Worm (Caenorhabditis elegans) whole organism, dauer: ENCODE data around the gene Y2H9A.4.

ENCODE experiments used
- unc-62 ChIP-seq: sonication (generic microtip); optimal IDR thresholded peaks from 2 replicates; lab custom pipeline; 2017; ENCODE audit warnings: missing biosample characterization, missing genetic modification reagents, missing genetic modification characterization

Gene Y2H9A.4

DNA sequence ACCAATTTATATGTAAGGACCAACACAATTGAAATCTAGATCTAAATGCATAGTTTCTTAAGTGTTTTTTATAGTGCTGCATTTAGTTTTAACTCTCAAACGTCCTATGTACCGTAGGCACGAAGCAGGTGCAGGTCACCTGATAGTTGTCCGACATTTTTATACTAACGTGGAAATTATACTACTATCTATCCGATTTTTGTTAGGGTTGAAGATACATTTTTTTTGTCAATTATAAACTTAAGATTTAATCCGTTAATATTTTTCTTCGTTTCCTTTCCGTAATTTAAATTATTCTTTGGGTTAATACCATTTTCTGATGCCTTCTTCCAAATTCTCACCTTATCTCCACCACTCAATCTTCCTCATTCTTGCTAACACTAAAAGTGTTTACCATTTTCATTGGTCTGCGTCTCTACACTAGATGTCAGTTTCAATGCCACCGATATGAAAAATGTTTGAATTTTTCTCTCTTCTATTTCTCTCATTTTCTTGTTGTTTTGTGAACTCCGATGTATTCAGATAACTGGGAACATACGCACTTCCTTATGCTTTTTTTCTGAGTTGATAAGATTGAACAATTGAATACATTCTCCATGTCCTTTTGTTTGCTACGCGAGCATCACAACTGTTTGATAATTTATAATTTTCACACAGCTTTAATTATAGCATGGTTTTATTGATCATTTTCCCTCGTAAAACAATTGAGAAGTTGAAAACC, at the start of gene Y2H9A.4:
Gene Y2H9A.4, plus strand, starts transcription at position 671 of the 721 bp plus-strand sequence.
- no peak for TF ChIP-seq unc-62

DNA sequence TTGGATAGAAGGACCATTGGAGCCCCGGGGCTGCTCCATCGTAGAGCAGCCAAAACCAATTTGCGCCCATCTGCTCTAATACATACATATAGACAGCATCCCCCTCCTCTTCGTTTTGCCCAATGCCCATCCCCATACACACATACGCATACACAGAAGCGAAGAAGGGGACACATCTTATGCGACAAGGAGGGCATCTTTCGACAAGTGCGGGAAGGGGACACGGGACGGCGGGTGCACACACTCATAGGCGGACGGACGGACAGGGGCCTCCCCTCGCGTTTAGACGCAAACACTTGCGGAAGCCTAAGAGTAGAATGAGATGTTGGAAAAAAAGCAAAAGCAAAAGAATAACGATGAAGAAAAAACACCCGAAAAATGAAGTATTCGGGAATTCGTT, 49.3 kb upstream of the Y2H9A.4 start:
- TF ChIP-seq unc-62 = no peak

DNA sequence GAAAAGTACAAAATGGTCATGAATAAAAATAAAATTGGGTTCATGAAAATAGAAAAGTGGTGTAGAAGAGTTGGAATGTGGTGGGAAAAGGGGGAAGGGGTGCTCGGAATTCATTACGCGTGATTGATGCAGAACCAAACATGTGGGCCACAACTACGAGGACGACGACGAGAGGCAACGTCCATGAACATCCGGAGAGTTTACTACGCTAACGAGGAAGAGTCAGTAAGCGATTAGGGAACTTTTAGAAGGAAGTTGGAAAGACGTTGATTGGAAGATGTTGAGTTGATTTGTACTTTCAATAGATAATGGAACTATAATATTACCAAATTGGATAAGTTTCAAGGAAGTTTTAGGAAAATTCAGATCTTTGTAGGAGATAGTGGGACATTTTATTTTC, 44.0 kb upstream of the Y2H9A.4 start:
- no peak for TF ChIP-seq unc-62

DNA sequence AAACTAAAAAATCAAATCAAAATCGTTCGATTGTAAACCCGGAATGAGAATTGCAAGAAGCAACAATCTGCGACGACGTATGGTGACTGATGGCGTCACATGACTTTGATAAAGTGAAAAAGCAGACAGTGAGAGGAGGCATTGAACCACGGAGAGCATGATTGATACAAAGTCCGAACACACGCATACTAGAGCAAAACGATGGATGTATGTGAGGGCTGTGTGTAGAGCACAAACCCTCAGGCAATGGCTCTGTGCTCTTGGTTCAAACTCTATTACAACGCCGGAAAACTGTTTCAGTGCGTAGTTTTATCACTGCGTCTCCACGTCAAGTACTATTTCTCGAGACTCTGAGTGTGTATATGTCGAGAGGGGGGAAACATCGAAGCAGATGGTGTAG, 43.2 kb upstream of the Y2H9A.4 start:
- no peak for TF ChIP-seq unc-62

DNA sequence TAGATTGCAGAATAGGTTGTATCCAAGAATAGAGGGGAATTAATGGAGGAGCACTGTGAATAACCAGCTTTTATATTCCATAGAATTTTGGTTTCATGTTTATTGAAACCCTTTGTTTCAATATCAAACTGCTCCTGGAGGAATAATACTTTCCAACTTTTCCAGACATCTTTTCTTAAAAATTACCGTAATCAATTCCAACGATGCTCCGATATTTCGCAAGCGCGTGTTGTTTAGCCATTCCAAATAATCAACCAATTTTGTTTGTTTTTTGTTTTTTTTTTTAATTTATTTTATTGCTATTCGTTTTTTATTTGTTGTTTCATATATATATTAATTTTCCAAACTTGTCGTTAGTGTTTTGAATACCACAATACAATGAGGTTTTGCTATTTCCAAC, 39.7 kb upstream of the Y2H9A.4 start, which contains the start of gene cutl-1:
Gene cutl-1, minus strand, starts transcription at position 83 of the 400 bp plus-strand sequence.
- TF ChIP-seq unc-62 = no peak

DNA sequence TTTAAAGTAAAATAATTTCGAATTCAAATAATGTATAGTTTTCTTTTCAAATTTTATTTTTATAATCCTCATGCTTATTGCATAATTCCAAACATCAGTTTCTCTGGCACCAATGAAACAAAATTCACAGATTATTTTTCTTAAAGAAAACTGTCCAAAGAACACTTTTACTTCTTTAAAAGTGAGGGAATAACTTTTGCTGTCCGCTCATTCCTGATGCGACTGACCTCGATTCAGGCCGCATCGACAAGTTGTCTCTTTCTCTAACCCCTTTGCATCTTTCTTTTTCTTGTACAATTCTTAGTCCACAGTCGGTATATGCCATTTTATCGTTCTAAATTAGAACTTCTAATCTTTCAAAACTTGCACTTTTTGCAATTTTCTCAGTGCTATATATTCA, 39.2 kb upstream of the Y2H9A.4 start, which contains the start of gene F53F1.2:
Gene F53F1.2, plus strand, starts transcription at position 306 of the 400 bp plus-strand sequence.
- no peak for TF ChIP-seq unc-62

DNA sequence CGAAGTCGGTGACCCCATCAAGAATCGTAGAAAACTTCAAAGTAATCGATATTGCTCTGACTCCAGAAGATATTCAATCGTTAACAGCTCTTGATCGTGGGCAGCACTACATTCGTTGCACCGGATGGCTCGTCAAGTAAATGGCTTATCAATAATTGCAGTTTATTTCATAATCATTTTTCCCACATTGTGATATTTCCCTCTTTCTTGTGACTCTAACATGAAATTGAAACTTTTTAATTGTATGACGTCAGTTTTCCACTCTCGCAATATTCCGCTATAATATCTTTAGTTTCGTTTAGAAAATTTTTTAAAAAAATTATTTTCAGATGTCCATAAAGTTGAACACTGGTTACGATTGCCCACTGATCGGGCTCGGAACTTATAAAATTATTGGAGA, 37.8 kb upstream of the Y2H9A.4 start, which contains the start of gene F53F1.3:
Gene F53F1.3, plus strand, starts transcription at position 330 of the 400 bp plus-strand sequence.
- TF ChIP-seq unc-62 = no peak

DNA sequence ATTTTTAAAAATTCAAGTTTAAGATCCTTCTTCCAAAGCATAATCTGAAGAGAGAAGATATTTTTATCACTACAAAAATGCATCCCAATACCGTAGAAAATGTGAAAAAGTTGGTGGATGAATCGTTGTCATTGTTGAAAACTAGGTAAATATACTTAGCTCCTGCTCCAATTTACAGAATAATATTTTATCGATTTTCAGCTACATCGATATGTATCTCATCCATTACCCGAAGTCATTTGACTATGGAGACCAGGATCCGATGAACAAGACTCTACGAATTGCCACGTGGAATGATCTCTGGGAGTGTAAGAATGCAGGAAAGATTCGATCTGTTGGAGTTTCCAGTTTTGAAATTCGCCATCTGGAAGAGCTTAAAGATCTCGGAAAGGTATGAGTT, 37.3 kb upstream of the Y2H9A.4 start:
- TF ChIP-seq unc-62 = no peak

DNA sequence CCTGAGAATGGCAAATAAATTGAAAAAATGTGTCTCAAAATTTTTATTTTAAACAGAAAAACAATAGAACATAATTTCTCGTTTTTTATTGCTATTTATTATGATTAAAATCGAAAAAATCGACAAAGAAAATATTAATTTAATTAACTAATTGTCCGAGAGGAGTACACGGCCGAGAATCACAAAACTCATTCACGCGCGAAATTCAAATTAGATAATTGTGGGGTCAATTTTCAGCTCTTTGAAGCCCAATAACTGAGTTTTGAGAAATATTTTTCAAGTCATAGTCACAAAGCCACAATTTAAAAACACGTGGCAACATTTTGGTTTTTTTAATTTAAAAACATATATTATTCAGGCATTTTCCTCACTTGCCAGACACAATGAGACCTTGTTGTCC, 36.6 kb upstream of the Y2H9A.4 start:
- no peak for TF ChIP-seq unc-62

DNA sequence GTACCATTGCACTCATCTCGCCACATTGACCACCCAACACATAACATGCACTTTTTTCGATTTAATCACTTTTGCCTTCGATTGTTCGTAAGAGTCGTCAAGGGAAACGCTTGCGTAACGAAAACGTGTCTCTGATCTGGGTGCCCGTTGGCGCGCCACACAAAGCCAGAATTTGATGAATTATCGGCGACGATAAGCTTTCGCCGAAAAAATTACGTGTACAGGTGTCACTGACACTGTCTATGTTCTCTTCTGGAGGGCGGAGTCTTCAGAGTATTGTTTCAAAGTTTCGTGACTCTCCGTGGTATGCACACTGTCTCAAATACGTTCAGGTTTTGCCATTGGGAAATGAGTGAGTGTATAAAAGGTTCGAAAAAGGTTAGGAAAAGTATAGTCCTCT, 35.0 kb upstream of the Y2H9A.4 start, which contains the start of gene F53F1.4:
Gene F53F1.4, plus strand, starts transcription at position 390 of the 400 bp plus-strand sequence.
- TF ChIP-seq unc-62 = no peak

DNA sequence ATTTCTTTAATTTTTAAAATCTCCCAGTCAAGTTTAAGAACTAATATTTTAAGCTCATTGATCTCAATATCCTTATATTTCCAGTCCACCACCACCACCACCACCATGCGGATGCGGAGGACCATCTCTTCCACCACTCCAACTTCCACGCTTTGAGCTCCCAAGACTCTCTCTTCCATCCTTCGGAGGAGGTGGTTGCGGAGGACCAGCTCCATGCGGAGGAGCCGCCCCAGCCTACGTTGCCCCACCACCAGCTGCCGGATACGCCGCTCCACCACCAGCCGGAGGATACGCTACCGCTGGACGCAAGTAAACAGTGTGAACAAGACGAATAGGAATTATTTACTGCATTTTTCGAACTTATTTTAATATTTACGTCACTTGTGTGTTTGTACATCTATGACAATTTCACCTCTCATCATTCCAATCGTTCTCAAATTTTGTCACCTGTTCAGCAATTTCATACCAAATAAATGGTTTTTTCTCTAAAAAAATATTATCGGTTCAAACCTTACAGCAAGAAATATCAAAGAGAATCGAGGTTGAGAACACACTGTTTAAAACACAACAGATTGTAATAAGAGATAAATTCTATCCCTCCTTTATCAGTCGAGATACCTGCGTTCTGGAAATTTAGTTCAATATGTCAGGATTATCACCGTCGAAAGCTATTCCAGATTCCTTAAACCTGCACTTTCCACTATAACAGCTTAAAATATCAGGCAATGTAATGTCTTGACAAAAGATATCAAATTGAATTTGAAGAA, 34.3 kb upstream of the Y2H9A.4 start:
- TF ChIP-seq unc-62 = no peak

DNA sequence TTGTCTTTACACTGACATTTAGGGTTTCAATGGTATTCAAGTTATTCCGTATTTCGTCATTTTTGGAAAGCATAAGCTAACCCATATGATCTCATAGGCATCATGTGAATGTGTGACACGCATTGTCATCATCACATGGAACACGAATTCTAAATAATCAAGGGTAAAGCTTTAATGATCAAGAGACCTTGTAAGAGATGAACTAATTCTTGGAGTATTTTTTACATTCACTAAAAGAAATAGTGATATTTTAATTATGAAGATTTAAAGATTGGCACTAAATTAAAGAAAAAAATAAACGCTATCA, 33.8 kb upstream of the Y2H9A.4 start:
- no peak for TF ChIP-seq unc-62

DNA sequence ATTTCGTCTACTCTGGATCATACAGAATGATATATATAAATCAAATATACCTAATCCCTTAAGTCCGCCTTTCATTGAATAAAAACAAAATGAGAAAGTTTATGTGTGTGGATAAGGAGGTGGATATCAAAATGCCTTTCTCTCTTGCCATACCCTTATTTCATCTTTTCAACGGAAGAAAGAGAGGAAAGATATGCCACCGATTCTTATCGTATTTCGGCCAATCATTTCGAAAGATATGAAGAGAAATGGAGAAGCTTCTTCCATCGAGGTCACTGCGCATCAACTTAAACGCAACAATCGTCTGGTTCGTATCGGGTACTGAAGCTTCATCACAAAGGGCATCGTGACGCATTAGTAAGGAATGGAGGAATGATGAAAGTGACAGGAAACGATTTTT, 32.4 kb upstream of the Y2H9A.4 start:
- no peak for TF ChIP-seq unc-62

DNA sequence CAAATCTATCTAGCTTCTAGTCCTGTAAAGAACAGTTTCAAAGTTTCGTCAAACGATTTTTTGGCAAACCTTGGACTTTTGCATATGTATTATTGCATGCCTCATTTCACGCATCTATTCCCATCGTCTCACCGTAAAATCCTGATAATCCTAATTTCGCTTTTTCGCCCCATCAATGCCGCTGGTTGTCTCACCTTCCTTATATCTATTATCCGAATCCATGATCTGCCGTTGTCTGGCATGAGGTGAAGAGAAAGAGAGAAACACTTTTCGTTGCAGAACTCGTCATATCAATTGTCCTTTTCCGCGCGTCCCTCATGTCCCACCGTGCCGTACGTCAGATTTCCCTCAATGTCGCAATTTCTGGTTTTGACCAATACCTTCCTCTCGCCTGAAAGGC, 31.1 kb upstream of the Y2H9A.4 start, which contains the start of gene cut-2:
Gene cut-2, plus strand, starts transcription at position 365 of the 400 bp plus-strand sequence.
- TF ChIP-seq unc-62 = no peak

DNA sequence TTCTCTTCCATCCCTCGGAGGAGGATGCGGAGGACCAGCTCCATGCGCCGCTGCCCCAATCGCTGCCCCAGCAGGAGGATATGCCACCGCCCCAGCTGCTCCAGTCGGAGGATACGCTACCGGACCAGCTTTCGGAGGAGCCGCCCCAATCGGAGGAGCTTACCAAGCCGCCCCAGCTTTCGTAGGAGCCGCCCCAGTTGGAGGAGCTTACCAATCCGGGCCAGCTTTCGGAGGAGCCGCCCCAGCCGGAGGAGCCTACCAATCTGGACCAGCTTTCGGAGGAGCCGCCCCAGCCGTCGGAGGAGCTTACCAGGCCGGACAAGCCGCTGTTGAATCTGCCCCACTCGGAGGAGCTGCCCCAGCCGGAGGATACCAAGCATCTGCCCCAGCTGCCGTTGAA, 30.2 kb upstream of the Y2H9A.4 start:
- no peak for TF ChIP-seq unc-62

DNA sequence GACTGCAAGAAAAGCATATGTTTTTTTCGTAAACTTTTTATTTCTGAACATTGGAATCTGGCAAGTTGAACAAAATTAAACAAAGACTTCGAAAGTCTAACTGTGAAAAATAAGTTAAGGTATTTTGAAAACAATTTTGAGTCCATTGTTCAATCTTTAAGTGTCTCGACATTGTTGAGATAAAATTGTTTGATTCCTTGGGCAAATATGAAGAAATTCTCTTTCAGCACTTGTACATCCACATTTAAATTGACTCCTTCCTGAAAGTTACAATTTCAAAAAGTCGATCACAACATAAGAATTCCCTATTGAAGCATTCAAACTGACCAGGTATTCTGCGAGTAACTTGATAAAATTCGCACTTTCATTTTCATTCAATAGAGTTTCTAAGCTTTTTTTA, 29.6 kb upstream of the Y2H9A.4 start:
- TF ChIP-seq unc-62 = no peak

DNA sequence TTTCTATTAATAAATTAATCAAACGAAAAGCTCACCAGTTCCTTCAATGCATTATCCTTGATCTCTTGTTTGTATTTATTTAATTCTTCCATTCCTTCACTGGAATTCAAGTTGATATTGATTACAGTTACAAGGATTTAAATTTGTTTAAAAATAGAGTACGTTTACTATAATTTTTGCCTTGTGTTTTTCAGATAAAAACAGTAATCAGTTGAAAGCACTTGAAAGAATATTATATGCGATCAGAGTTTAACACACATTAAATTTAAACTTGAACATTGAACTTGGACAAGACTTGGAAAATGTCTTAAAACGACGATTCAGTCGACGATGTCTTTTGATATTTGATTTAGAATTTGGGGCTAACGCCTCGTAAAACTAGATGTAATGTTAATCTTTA, 28.2 kb upstream of the Y2H9A.4 start, which contains the start of gene F53F1.6:
Gene F53F1.6, minus strand, starts transcription at position 101 of the 400 bp plus-strand sequence.
- TF ChIP-seq unc-62 = no peak

DNA sequence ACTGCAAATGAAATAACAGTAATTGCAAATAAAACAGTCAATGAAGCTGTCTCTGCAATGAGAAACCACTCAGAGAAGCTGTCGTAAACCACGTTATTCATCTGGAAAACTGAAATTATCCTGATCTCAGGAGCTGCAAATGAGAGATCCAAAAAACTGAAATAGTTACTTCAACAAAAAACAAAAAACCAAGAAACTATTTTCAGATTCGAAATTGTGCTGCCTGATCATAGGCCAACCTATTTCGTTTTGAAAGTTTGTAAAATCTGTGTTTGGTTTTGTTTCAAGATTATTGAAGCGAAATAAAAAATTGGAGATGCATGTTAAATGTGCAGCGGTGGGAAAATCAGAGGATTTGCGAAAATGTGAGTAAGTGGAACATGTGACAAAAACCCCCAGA, 25.1 kb upstream of the Y2H9A.4 start, which contains the start of gene srv-8:
Gene srv-8, minus strand, starts transcription at position 101 of the 400 bp plus-strand sequence.
- no peak for TF ChIP-seq unc-62
